Worm (Caenorhabditis elegans): ENCODE results near the gene der-2.

The der-2 gene

DNA sequence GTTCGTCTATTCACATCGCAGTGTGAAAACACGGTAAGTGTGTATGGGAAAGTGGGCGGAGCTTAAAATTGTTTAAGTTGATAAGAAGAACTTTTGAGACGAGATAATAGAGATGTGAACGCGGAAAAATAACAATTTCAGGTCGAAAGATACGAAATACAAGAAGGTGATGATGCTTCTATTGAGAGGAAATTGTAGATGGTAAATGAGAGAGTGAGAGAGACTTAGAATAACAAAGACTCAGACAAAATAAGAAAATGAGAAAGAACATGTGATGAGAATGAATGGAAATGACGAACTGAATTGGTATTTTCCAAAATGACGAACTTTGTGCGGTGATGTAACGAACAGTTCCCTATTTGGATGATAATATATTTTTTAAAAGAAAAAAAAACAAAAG lies 48.2 kb upstream of the der-2 start:
- peak; percentile 35; the same call in 1 of the 2 replicates for TF ChIP-seq dmd-6 (GFP tag; IDR thresholded peaks at IDR 0.05)
- TF ChIP-seq mep-1 (tag; optimal IDR thresholded peaks at IDR 0.05), result peak; percentile 39
- no peak for TF ChIP-seq daf-16 (GFP tag; optimal IDR thresholded peaks at IDR 0.05)
- peak; percentile 40 for TF ChIP-seq daf-16 (tag; optimal IDR thresholded peaks at IDR 0.05)
- peak; percentile 54 for TF ChIP-seq nhr-28 (tag; optimal IDR thresholded peaks at IDR 0.05)
- TF ChIP-seq vab-7 (GFP tag; IDR thresholded peaks at IDR 0.05), result no peak
- peak; percentile 7 for TF ChIP-seq nhr-6 (tag; optimal IDR thresholded peaks at IDR 0.05)
- peak; percentile 23 for TF ChIP-seq hlh-30 (tag; optimal IDR thresholded peaks at IDR 0.05; ENCODE audit: insufficient read depth)
- TF ChIP-seq hlh-11 (tag; optimal IDR thresholded peaks at IDR 0.05), result no peak
- TF ChIP-seq ztf-7 (tag; optimal IDR thresholded peaks at IDR 0.05), result no peak

DNA sequence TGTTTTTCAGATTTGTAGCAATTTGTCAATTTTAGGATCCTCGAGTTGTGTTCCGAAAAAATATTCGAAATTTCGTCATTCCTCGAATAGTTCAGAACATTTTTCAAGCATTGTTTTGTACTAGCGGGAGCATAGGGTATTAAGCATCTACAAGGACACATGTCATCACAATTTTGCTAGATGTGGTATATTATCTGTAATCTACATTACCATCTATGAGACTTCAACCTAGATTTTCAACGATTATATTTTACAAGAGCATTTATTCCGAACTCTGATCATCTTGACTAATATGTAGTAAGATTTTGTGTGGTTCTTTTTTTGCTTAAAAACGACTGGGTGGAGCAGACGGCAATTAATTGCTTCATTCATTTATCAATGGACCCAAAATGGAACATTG lies 40.1 kb upstream of the der-2 start:
- no peak for TF ChIP-seq duxl-1 (tag; optimal IDR thresholded peaks at IDR 0.05; ENCODE audit: poor library complexity)
- peak in 1 of 2 experiments; percentile 92 for TF ChIP-seq unc-62 (GFP tag; optimal IDR thresholded peaks at IDR 0.05 in 1 of 2)
- TF ChIP-seq unc-62 (tag; optimal IDR thresholded peaks at IDR 0.05), result no peak

DNA sequence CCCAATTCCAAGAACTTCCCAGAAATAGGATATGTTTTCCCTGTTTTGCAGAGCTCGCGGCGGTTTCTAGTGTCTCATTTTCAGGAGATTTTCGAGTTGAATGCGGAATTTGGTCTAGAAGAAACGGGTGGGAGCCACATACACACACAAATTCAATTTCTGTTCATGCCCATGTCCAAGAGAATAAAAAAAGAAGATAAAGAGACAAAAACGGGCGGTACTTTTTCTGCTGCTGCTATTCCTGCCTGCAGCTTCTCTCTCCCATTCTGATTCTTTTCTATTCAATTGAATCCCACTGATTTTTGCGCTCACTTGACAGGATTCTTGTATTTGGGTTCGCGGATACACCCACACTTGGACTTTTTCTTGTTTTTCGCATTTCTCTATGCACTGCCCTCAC lies 39.7 kb upstream of the der-2 start:
- TF ChIP-seq arid-1 (GFP tag; conservative IDR thresholded peaks at IDR 0.05) (no peak), ces-1 (GFP tag; optimal IDR thresholded peaks at IDR 0.05) (peak; percentile 31)

DNA sequence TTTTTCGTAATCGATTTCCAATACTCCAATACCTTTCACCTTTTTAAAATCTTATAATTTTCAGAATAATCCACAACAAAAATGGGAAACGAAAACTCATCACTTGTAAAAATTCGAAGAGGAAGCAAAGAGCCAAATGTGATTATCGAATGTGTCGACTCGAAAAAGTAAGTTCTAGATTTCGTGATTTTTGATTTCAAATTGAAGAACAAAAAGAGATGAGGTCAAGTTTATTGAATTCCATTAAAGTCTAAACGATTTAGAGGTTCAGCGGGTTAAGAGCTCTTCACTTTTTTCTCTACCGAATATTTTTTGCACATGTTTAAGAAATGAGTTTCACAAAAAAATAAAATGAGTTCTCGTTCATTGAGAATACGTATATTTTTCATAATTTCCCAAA lies 36.0 kb upstream of the der-2 start, which contains the start of gene B0361.4:
Gene B0361.4 (plus strand): TSS at position 61 of the 400 bp plus-strand sequence.
- TF ChIP-seq ceh-20 (GFP tag; IDR thresholded peaks at IDR 0.05), result no peak
- peak; percentile 71 for TF ChIP-seq fkh-10 (GFP tag; optimal IDR thresholded peaks at IDR 0.05)
- TF ChIP-seq ces-1 (GFP tag; optimal IDR thresholded peaks at IDR 0.05), result peak; percentile 10
- TF ChIP-seq nhr-76 (tag; optimal IDR thresholded peaks at IDR 0.05), result no peak

DNA sequence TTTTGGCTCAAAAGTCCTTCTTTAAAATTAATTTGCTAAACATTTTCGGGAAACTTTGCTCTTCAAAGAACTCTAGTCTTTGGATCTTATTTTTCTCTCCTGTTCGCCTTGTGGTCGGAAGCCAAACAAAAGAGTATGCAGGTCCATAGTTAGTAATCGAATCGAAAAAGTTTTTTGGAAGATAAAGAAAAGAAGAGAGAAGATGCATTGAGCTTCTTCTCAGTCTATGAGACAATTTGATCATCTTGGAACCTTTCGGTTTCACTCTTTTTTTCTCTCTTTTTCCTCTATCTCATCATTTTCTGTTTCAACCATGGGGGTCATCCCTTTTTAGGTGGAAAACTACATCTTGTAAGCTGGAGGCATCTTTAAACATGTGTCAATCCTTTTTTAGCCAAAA lies 30.7 kb upstream of the der-2 start:
- TF ChIP-seq ces-1 (GFP tag; optimal IDR thresholded peaks at IDR 0.05) (peak; percentile 80), lir-3 (tag; optimal IDR thresholded peaks at IDR 0.05) (no peak), ceh-32 (tag; optimal IDR thresholded peaks at IDR 0.05; ENCODE audit: poor library complexity) (no peak), nhr-77 (tag; optimal IDR thresholded peaks at IDR 0.05) (no peak), fkh-10 (GFP tag; optimal IDR thresholded peaks at IDR 0.05) (peak; percentile 91)

DNA sequence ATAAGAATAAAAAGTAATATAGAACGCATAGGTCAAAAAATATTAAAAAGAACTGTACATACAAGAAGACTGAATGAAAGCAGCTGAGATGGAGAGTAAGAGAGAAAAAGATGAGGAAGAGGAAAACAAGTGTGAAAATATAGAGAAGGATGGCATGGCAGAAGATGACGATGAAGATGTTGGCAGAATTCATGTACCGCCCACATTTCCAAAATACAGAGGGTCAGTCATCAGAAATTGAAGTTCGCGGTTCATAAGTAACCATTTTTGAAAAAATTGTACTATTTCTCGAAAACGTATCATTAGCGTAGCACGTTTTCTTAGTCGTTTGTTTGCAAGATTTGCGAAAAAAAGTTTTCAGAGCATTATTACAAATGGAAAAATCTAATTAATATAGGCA lies 24.8 kb upstream of the der-2 start, which contains the start of gene zmp-6:
Gene zmp-6 (minus strand): TSS at position 101 of the 400 bp plus-strand sequence.
- no peak for TF ChIP-seq dpl-1 (GFP tag; optimal IDR thresholded peaks at IDR 0.05)
- TF ChIP-seq ceh-62 (tag; optimal IDR thresholded peaks at IDR 0.05), result no peak
- peak in 1 of 2 experiments; percentile 44 for TF ChIP-seq unc-62 (GFP tag; optimal IDR thresholded peaks at IDR 0.05 in 1 of 2)
- no peak for TF ChIP-seq unc-62 (tag; optimal IDR thresholded peaks at IDR 0.05)
- TF ChIP-seq hlh-11 (tag; optimal IDR thresholded peaks at IDR 0.05), result no peak
- TF ChIP-seq aly-2 (tag; optimal IDR thresholded peaks at IDR 0.05), result no peak

DNA sequence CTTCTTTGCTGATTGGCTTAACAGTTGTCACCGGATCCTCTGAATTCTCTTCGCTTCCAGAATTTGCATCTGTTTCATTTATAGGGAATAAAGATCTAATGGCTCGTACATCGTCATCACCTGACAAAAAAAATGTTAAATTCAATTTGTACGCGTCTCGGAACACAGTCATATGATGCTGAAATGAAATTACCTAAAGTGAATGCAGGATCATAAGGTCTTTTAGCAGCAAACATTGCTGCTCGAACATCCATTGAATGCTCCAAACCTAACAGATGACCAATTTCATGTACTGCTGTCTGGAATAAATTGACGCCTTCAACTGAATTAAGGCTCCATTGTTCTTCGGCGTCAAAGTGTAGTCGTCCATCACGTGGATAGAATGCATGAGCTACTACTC lies 23.5 kb upstream of the der-2 start:
- no peak for TF ChIP-seq fos-1 (tag; optimal IDR thresholded peaks at IDR 0.05)
- TF ChIP-seq T20F7.1 (GFP tag; optimal IDR thresholded peaks at IDR 0.05), result no peak
- no peak for TF ChIP-seq saeg-2 (GFP tag; IDR thresholded peaks at IDR 0.05)
- no peak for TF ChIP-seq ctbp-1 (GFP tag; IDR thresholded peaks at IDR 0.05)
- peak; percentile 64 for TF ChIP-seq fkh-10 (GFP tag; optimal IDR thresholded peaks at IDR 0.05)
- no peak for TF ChIP-seq dve-1 (tag; optimal IDR thresholded peaks at IDR 0.05; ENCODE audit: insufficient read depth)
- no peak for TF ChIP-seq lin-1 (GFP tag; IDR thresholded peaks at IDR 0.05)
- TF ChIP-seq ces-1 (GFP tag; optimal IDR thresholded peaks at IDR 0.05), result peak; percentile 59
